Worm (Caenorhabditis elegans): ENCODE data around the gene W02F12.2.
A peak's percentile ranks its signal among the peaks of the same experiment; 100 is the strongest.

Gene W02F12.2

ce11 chrV:6676158-6676849 lies 21.1 kb downstream of the W02F12.2 start, which contains the start of gene cest-34:
Gene cest-34 (plus strand): TSS chrV:6676799.
- TF ChIP-seq sma-9 (GFP tag; optimal IDR thresholded peaks at IDR 0.05), result peak; percentile 19
- no peak for TF ChIP-seq sma-9 (tag; optimal IDR thresholded peaks at IDR 0.05)
- peak; percentile 4 for TF ChIP-seq fos-1 (tag; optimal IDR thresholded peaks at IDR 0.05)
- TF ChIP-seq lin-11 (tag; optimal IDR thresholded peaks at IDR 0.05), result no peak

- TF ChIP-seq unc-55 (GFP tag; optimal IDR thresholded peaks at IDR 0.05) (no peak), sem-4 (tag; optimal IDR thresholded peaks at IDR 0.05) (no peak), alr-1 (tag; optimal IDR thresholded peaks at IDR 0.05) (no peak), ztf-11 (tag; optimal IDR thresholded peaks at IDR 0.05) (no peak)
Observed at ce11 chrV:6673967-6674366, 23.5 kb downstream of the W02F12.2 start, which contains the start of gene cest-31. Gene cest-31 (plus strand): TSS chrV:6674267.

- no peak for TF ChIP-seq mdl-1 (tag; optimal IDR thresholded peaks at IDR 0.05)
- no peak for TF ChIP-seq zag-1 (tag; optimal IDR thresholded peaks at IDR 0.05)
- no peak for TF ChIP-seq ceh-16 (tag; optimal IDR thresholded peaks at IDR 0.05)
- no peak for TF ChIP-seq nhr-10 (tag; optimal IDR thresholded peaks at IDR 0.05)
- no peak for TF ChIP-seq sem-4 (tag; optimal IDR thresholded peaks at IDR 0.05)
- no peak for TF ChIP-seq lsy-2 (tag; optimal IDR thresholded peaks at IDR 0.05)
- no peak for TF ChIP-seq elt-3 (tag; optimal IDR thresholded peaks at IDR 0.05)
- no peak for TF ChIP-seq C34F6.9 (tag; optimal IDR thresholded peaks at IDR 0.05)
- TF ChIP-seq unc-55 (GFP tag; optimal IDR thresholded peaks at IDR 0.05), result no peak
- TF ChIP-seq nhr-129 (tag; optimal IDR thresholded peaks at IDR 0.05), result no peak
- no peak for TF ChIP-seq sma-9 (GFP tag; optimal IDR thresholded peaks at IDR 0.05)
- TF ChIP-seq sma-9 (tag; optimal IDR thresholded peaks at IDR 0.05), result no peak
- TF ChIP-seq nhr-25 (tag; optimal IDR thresholded peaks at IDR 0.05), result no peak
- no peak for TF ChIP-seq ztf-1 (GFP tag; conservative IDR thresholded peaks at IDR 0.05)
- no peak for TF ChIP-seq unc-39 (tag; optimal IDR thresholded peaks at IDR 0.05)
Observed at ce11 chrV:6669520-6669919, 27.9 kb downstream of the W02F12.2 start, which contains the start of gene cest-28. Gene cest-28 (plus strand): TSS chrV:6669820.

ce11 chrV:6668741-6669140 lies 28.7 kb downstream of the W02F12.2 start, which contains the start of gene str-180:
Gene str-180 (minus strand): TSS chrV:6668841.
- TF ChIP-seq ama-1 (optimal IDR thresholded peaks at IDR 0.05) (no peak), ztf-11 (tag; optimal IDR thresholded peaks at IDR 0.05) (no peak), gmeb-1 (tag; optimal IDR thresholded peaks at IDR 0.05) (no peak), unc-39 (tag; optimal IDR thresholded peaks at IDR 0.05) (no peak), C34F6.9 (tag; optimal IDR thresholded peaks at IDR 0.05) (no peak), ZK546.5 (tag; optimal IDR thresholded peaks at IDR 0.05) (no peak), lsy-2 (tag; optimal IDR thresholded peaks at IDR 0.05) (no peak), nhr-10 (tag; optimal IDR thresholded peaks at IDR 0.05) (no peak), ceh-16 (tag; optimal IDR thresholded peaks at IDR 0.05) (no peak)

ce11 chrV:6666557-6666956 lies 30.9 kb downstream of the W02F12.2 start:
- no peak for TF ChIP-seq ceh-16 (tag; optimal IDR thresholded peaks at IDR 0.05)
- TF ChIP-seq fos-1 (tag; optimal IDR thresholded peaks at IDR 0.05), result peak; percentile 23
- peak; percentile 40 for TF ChIP-seq sma-9 (GFP tag; optimal IDR thresholded peaks at IDR 0.05)
- no peak for TF ChIP-seq sma-9 (tag; optimal IDR thresholded peaks at IDR 0.05)

ce11 chrV:6665751-6666150 lies 31.7 kb downstream of the W02F12.2 start, which contains the start of gene pmp-5:
Gene pmp-5 (minus strand): TSS chrV:6665813.
- no peak for TF ChIP-seq ZK546.5 (tag; optimal IDR thresholded peaks at IDR 0.05)
- TF ChIP-seq fos-1 (tag; optimal IDR thresholded peaks at IDR 0.05), result peak; percentile 31
- TF ChIP-seq zag-1 (tag; optimal IDR thresholded peaks at IDR 0.05), result no peak
- TF ChIP-seq sma-9 (GFP tag; optimal IDR thresholded peaks at IDR 0.05), result peak; percentile 82
- TF ChIP-seq sma-9 (tag; optimal IDR thresholded peaks at IDR 0.05), result no peak

- TF ChIP-seq Y55F3AM.14 (GFP tag; optimal IDR thresholded peaks at IDR 0.05) (no peak), ceh-82 (tag; optimal IDR thresholded peaks at IDR 0.05) (no peak), blmp-1 (tag; optimal IDR thresholded peaks at IDR 0.05; ENCODE audit: insufficient read depth) (no peak)
Observed at ce11 chrV:6662505-6662904, 34.9 kb downstream of the W02F12.2 start.

DNA sequence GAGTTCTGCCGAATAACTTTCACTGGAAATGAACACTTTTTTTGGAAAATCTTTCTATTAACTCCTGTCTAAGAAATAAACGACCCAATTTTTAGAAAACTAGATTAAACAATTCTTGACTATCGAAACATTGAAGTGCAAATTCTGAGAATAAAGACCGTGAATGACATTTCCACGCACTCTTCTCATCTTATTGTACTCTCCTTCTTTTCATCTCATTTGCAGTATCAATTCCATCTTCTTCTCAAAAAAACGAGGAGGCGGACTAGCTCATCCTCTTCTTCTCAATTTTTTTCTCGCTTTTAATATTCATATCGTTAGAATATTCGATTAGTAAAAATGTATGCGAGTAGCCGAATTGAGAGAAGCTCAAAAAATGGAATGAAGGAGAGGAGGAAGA lies 35.8 kb downstream of the W02F12.2 start:
- TF ChIP-seq lin-11 (tag; optimal IDR thresholded peaks at IDR 0.05), result no peak
- peak; percentile 15 for TF ChIP-seq F13H6.1 (tag; optimal IDR thresholded peaks at IDR 0.05)
- peak; percentile 19 for TF ChIP-seq sma-9 (GFP tag; optimal IDR thresholded peaks at IDR 0.05)
- no peak for TF ChIP-seq sma-9 (tag; optimal IDR thresholded peaks at IDR 0.05)
- peak; percentile 49 for TF ChIP-seq C34F6.9 (tag; optimal IDR thresholded peaks at IDR 0.05)
- peak; percentile 39 for TF ChIP-seq unc-55 (GFP tag; optimal IDR thresholded peaks at IDR 0.05)
- peak in 1 of 2 experiments; percentile 21 for TF ChIP-seq lsy-2 (tag; optimal IDR thresholded peaks at IDR 0.05)
- TF ChIP-seq zag-1 (tag; optimal IDR thresholded peaks at IDR 0.05), result no peak
- no peak for TF ChIP-seq R02D3.7 (tag; optimal IDR thresholded peaks at IDR 0.05)
- TF ChIP-seq alr-1 (tag; optimal IDR thresholded peaks at IDR 0.05), result no peak
- peak; percentile 3 for TF ChIP-seq crh-2 (tag; optimal IDR thresholded peaks at IDR 0.05)
